Fruit fly (Drosophila melanogaster) S2 (cell line): ENCODE measurements around the gene CG15561.

Experiments
- CG8478 ChIP-seq: fragments of >200 bp; optimal IDR thresholded peaks from 2 replicates; lab custom pipeline; 2018
- CTCF ChIP-seq, 2 experiments: fragments of >200 bp; optimal IDR thresholded peaks; 2 replicates each; lab custom pipeline; 2018

dm6 chr3R:31252093-31252962, 36.6 kb upstream of the CG15561 start, which contains the start of the genes qless and mRpL32:
- TF ChIP-seq CG8478 (lab: Kevin White, UChicago) = no peak
- peak in 1 of 2 experiments; percentile 0 for TF ChIP-seq CTCF (optimal IDR thresholded peaks at IDR 0.05; lab: Kevin White, UChicago)
